Fruit fly (Drosophila melanogaster) whole organism, embryonic: ENCODE data around the gene CG11279.
A peak's percentile ranks its signal among the peaks of the same experiment; 100 is the strongest.

Experiments used
- Ada2b ChIP-seq: fragments of 200-800 bp; sonication (Bioruptor generic); IDR thresholded peaks from 2 replicates; pipeline ENCODE4 v1.3.6; 2022; ENCODE audit warnings: missing biosample characterization, missing genetic modification characterization
- BtbVII ChIP-seq: fragments of 200-800 bp; sonication (Bioruptor generic); optimal IDR thresholded peaks from 3 replicates; lab custom pipeline; 2017; ENCODE audit warnings: missing biosample characterization, mild to moderate bottlenecking, missing genetic modification characterization
- CG10565 ChIP-seq: fragments of 200-800 bp; sonication (Bioruptor generic); optimal IDR thresholded peaks from 3 replicates; lab custom pipeline; 2016; ENCODE audit warnings: missing biosample characterization, mild to moderate bottlenecking, missing genetic modification characterization
- CG11504 ChIP-seq: fragments of 200-800 bp; sonication (Bioruptor generic); optimal IDR thresholded peaks from 3 replicates; lab custom pipeline; 2019; ENCODE audit warnings: missing biosample characterization, mild to moderate bottlenecking, missing genetic modification characterization, moderate library complexity
- CG11695 ChIP-seq: fragments of 200-800 bp; sonication (Bioruptor generic); IDR thresholded peaks from 3 replicates; pipeline ENCODE4 v1.3.6; 2022; ENCODE audit warnings: missing biosample characterization, missing genetic modification characterization
- CG12104 ChIP-seq: fragments of 200-800 bp; sonication (Bioruptor generic); optimal IDR thresholded peaks from 3 replicates; lab custom pipeline; 2016; ENCODE audit warnings: missing biosample characterization, missing genetic modification characterization
- CG12155 ChIP-seq: fragments of 200-800 bp; sonication (Bioruptor generic); optimal IDR thresholded peaks from 3 replicates; lab custom pipeline; 2016; ENCODE audit warnings: missing biosample characterization, missing genetic modification characterization
- CG14667 ChIP-seq: fragments of 200-800 bp; sonication (Bioruptor generic); IDR thresholded peaks from 2 replicates; pipeline ENCODE4 v1.3.6; 2022; ENCODE audit warnings: missing biosample characterization, missing genetic modification characterization
- CG14860 ChIP-seq: fragments of 200-800 bp; sonication (Bioruptor generic); IDR thresholded peaks from 3 replicates; pipeline ENCODE4 v1.3.6; 2022; ENCODE audit warnings: missing biosample characterization, missing genetic modification characterization; ENCODE audit not compliant: partially characterized antibody
- CG15479 ChIP-seq: fragments of 200-800 bp; sonication (Bioruptor generic); optimal IDR thresholded peaks from 3 replicates; lab custom pipeline; 2019; ENCODE audit warnings: missing biosample characterization, mild to moderate bottlenecking, missing genetic modification characterization, moderate library complexity
- CG17385 ChIP-seq: fragments of 200-800 bp; sonication (Bioruptor generic); optimal IDR thresholded peaks from 3 replicates; lab custom pipeline; 2018; ENCODE audit warnings: missing biosample characterization, mild to moderate bottlenecking, missing genetic modification characterization
- CG17568 ChIP-seq: fragments of 200-800 bp; sonication (Bioruptor generic); optimal IDR thresholded peaks from 2 replicates; lab custom pipeline; 2018; ENCODE audit warnings: missing biosample characterization, mild to moderate bottlenecking, missing genetic modification characterization, moderate library complexity
- CG17912 ChIP-seq: fragments of 200-800 bp; sonication (Bioruptor generic); optimal IDR thresholded peaks from 2 replicates; lab custom pipeline; 2018; ENCODE audit warnings: missing biosample characterization, mild to moderate bottlenecking, missing genetic modification characterization
- CG33557 ChIP-seq: fragments of 200-800 bp; sonication (Bioruptor generic); optimal IDR thresholded peaks from 2 replicates; lab custom pipeline; 2019; ENCODE audit warnings: missing biosample characterization, mild to moderate bottlenecking, missing genetic modification characterization, moderate library complexity
- CG7271 ChIP-seq: fragments of 200-800 bp; sonication (Bioruptor generic); optimal IDR thresholded peaks from 2 replicates; lab custom pipeline; 2018; ENCODE audit warnings: missing biosample characterization, mild to moderate bottlenecking, missing genetic modification characterization, moderate library complexity
- CG8478 ChIP-seq: fragments of >200 bp; optimal IDR thresholded peaks from 2 replicates; lab custom pipeline; 2018
- CG8944 ChIP-seq: fragments of 200-800 bp; sonication (Bioruptor generic); optimal IDR thresholded peaks from 3 replicates; lab custom pipeline; 2016; ENCODE audit warnings: missing biosample characterization, missing genetic modification characterization
- CG9817 ChIP-seq: fragments of 200-800 bp; sonication (Bioruptor generic); optimal IDR thresholded peaks from 2 replicates; lab custom pipeline; 2018; ENCODE audit warnings: missing biosample characterization, mild to moderate bottlenecking, missing genetic modification characterization, moderate library complexity
- D ChIP-seq, 2 experiments: fragments of 200-800 bp in 1 of 2; fragments of >200 bp in 1 of 2; sonication (Bioruptor generic) in 1 of 2; optimal IDR thresholded peaks; 2 replicates in 1 of 2; 3 replicates in 1 of 2; lab custom pipeline; 2017; ENCODE audit warnings: mild to moderate bottlenecking in 1 of 2, missing biosample characterization in 1 of 2, missing genetic modification characterization in 1 of 2, missing genetic modification reagents in 1 of 2
- Hr51 ChIP-seq, 2 experiments: fragments of 200-800 bp; sonication (Bioruptor generic); optimal IDR thresholded peaks; 2 replicates in 1 of 2; 3 replicates in 1 of 2; lab custom pipeline; 2016 to 2018; ENCODE audit warnings: missing biosample characterization in 2 of 2, missing genetic modification characterization in 2 of 2, mild to moderate bottlenecking in 1 of 2, moderate library complexity in 1 of 2
- Mes4 ChIP-seq: fragments of 200-800 bp; sonication (Bioruptor generic); optimal IDR thresholded peaks from 2 replicates; lab custom pipeline; 2016; ENCODE audit warnings: missing biosample characterization, missing genetic modification characterization
- Neu2 ChIP-seq: fragments of 200-800 bp; sonication (Bioruptor generic); optimal IDR thresholded peaks from 3 replicates; lab custom pipeline; 2016; ENCODE audit warnings: missing biosample characterization, missing genetic modification characterization, borderline replicate concordance
- Optix ChIP-seq: fragments of 200-800 bp; sonication (Bioruptor generic); IDR thresholded peaks from 3 replicates; pipeline ENCODE4 v1.3.6; 2022; ENCODE audit warnings: missing biosample characterization, missing genetic modification characterization
- Rfx ChIP-seq: fragments of 200-800 bp; sonication (Bioruptor generic); IDR thresholded peaks from 2 replicates; pipeline ENCODE4 v1.3.6; 2022; ENCODE audit warnings: missing biosample characterization, missing genetic modification characterization
- ara ChIP-seq: fragments of 200-800 bp; sonication (Bioruptor generic); IDR thresholded peaks from 2 replicates; pipeline ENCODE4 v1.3.6; 2022; ENCODE audit warnings: missing biosample characterization, missing genetic modification characterization
- bbx ChIP-seq: fragments of 200-800 bp; sonication (Bioruptor generic); IDR thresholded peaks from 2 replicates; pipeline ENCODE4 v1.3.6; 2022; ENCODE audit warnings: missing biosample characterization, missing genetic modification characterization; ENCODE audit not compliant: partially characterized antibody
- cad ChIP-seq: fragments of >200 bp; optimal IDR thresholded peaks from 2 replicates; lab custom pipeline; 2017; ENCODE audit warnings: missing biosample characterization, missing genetic modification characterization
- crol ChIP-seq: fragments of 200-800 bp; sonication (Bioruptor generic); IDR thresholded peaks from 2 replicates; pipeline ENCODE4 v1.3.6; 2022; ENCODE audit warnings: missing biosample characterization, missing genetic modification characterization
- emc ChIP-seq: fragments of 200-800 bp; sonication (Bioruptor generic); optimal IDR thresholded peaks from 2 replicates; lab custom pipeline; 2016; ENCODE audit warnings: missing biosample characterization, missing genetic modification characterization
- gsb ChIP-seq: fragments of 200-800 bp; sonication (Bioruptor generic); IDR thresholded peaks from 2 replicates; pipeline ENCODE4 v1.3.6; 2022; ENCODE audit warnings: missing biosample characterization, missing genetic modification characterization
- mam ChIP-seq: fragments of 200-800 bp; sonication (Bioruptor generic); optimal IDR thresholded peaks from 3 replicates; lab custom pipeline; 2016; ENCODE audit warnings: missing biosample characterization, missing genetic modification characterization
- nerfin-1 ChIP-seq: fragments of 200-800 bp; sonication (Bioruptor generic); optimal IDR thresholded peaks from 3 replicates; lab custom pipeline; 2019; ENCODE audit warnings: missing biosample characterization, mild to moderate bottlenecking, missing genetic modification characterization, moderate library complexity
- oc ChIP-seq: fragments of 200-800 bp; sonication (Bioruptor generic); optimal IDR thresholded peaks from 2 replicates; lab custom pipeline; 2018; ENCODE audit warnings: missing biosample characterization, mild to moderate bottlenecking, missing genetic modification characterization, moderate library complexity
- org-1 ChIP-seq: fragments of 200-800 bp; sonication (Bioruptor generic); optimal IDR thresholded peaks from 2 replicates; lab custom pipeline; 2017; ENCODE audit warnings: missing biosample characterization, missing genetic modification characterization
- pros ChIP-seq: fragments of 200-800 bp; sonication (Bioruptor generic); optimal IDR thresholded peaks from 3 replicates; lab custom pipeline; 2019; ENCODE audit warnings: missing biosample characterization, mild to moderate bottlenecking, missing genetic modification characterization, moderate library complexity
- sc ChIP-seq, 3 experiments: fragments of >200 bp in 2 of 3; fragments of 200-800 bp in 1 of 3; sonication (Bioruptor generic) in 1 of 3; optimal IDR thresholded peaks; 2 replicates in 2 of 3; 3 replicates in 1 of 3; lab custom pipeline; 2017; ENCODE audit warnings: mild to moderate bottlenecking in 1 of 3, missing biosample characterization in 1 of 3, missing genetic modification characterization in 1 of 3, missing genetic modification reagents in 1 of 3
- sens ChIP-seq: fragments of 200-800 bp; sonication (Bioruptor generic); peaks from one replicate; lab custom pipeline; 2016; ENCODE audit warnings: missing biosample characterization, missing genetic modification characterization
- sna ChIP-seq: fragments of 200-800 bp; sonication (Bioruptor generic); IDR thresholded peaks from 2 replicates; pipeline ENCODE4 v1.3.6; 2022; ENCODE audit warnings: missing biosample characterization, missing genetic modification characterization; ENCODE audit not compliant: partially characterized antibody
- sr ChIP-seq: fragments of 200-800 bp; sonication (Bioruptor generic); IDR thresholded peaks from 3 replicates; pipeline ENCODE4 v1.3.6; 2022; ENCODE audit warnings: missing biosample characterization, missing genetic modification characterization
- tap ChIP-seq: fragments of 200-800 bp; optimal IDR thresholded peaks from 3 replicates; lab custom pipeline; 2019; ENCODE audit warnings: missing biosample characterization, mild to moderate bottlenecking, missing genetic modification characterization, moderate library complexity
- tll ChIP-seq, 2 experiments: fragments of 200-800 bp in 1 of 2; fragments of >200 bp in 1 of 2; sonication (Bioruptor generic) in 1 of 2; optimal IDR thresholded peaks; 2 replicates each; lab custom pipeline; 2017 to 2019; ENCODE audit warnings: missing biosample characterization in 2 of 2, missing genetic modification characterization in 2 of 2, mild to moderate bottlenecking in 1 of 2, moderate library complexity in 1 of 2
- vvl ChIP-seq: fragments of 200-800 bp; sonication (Bioruptor generic); IDR thresholded peaks from 2 replicates; pipeline ENCODE4 v1.3.6; 2022; ENCODE audit warnings: missing biosample characterization, missing genetic modification characterization
- wek ChIP-seq: fragments of 200-800 bp; sonication (Bioruptor generic); optimal IDR thresholded peaks from 3 replicates; lab custom pipeline; 2018; ENCODE audit warnings: missing biosample characterization, mild to moderate bottlenecking, missing genetic modification characterization, moderate library complexity
- zen ChIP-seq: fragments of 200-800 bp; sonication (Bioruptor generic); optimal IDR thresholded peaks from 3 replicates; lab custom pipeline; 2018; ENCODE audit warnings: missing biosample characterization, mild to moderate bottlenecking, missing genetic modification characterization, moderate library complexity

CG11279 gene

DNA sequence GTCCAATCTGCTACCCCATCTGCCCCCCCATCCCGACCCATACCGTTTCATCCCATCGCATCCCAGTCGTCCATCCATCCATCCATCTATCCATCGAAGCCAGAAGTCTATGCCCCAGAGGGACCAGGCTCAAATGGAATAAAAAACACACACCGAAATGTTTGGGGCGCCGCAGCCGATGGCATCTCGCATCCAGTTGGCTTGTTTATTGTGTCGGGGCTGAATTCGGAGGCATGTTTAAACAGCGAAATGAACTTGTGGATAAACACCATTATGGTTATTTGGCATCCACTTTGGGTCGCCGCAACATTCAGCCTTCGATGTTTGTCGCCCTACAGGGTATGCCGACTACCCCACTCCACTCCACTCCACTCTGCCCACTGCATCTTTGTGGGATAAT is 33.6 kb downstream of the CG11279 start (continued):
- no peak for TF ChIP-seq CG17912 (GFP tag; lab: Kevin White, UChicago)

DNA sequence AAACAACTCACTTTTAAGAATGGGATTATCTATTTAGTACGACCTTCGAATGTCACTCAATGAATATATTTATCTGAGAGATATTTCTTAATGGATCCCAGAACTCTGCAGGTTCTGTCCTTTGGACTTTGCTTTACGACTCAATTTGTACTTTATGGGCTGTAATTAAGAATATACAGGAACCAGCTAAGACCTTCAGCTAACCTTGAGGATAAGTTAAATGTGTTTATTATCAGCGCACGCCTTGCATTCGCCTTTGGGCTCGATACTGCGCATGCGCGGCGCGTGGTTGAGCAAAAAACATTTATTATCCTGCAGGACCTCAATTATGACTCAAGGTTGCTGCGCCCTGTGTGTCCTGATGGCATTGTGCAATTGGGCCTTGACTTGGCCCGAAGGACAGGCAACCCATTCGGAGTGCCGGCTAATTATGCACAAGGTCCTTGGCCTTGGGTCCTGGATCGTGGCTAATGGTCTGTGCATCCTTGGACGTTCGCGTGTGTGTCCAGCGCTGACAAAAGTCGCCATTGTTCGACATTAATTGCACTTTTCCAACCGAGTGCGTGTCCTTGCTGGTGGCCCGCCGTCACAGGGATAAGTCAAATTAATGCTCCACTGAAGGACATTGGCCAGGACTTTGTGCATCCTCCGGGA is 34.6 kb downstream of the CG11279 start:
- TF ChIP-seq D (optimal IDR thresholded peaks at IDR 0.05; lab: Kevin White, UChicago) (peak; percentile 98), D (GFP tag; optimal IDR thresholded peaks at IDR 0.05; lab: Kevin White, UChicago) (no peak), Ada2b (GFP tag; lab: Robert Waterston, UW) (no peak), BtbVII (GFP tag; lab: Kevin White, UChicago) (no peak), cad (GFP tag; lab: Kevin White, UChicago) (peak; percentile 95), CG15479 (GFP tag; lab: Kevin White, UChicago) (peak; percentile 16), Rfx (GFP tag; lab: Robert Waterston, UW) (no peak), sna (GFP tag; lab: Robert Waterston, UW) (no peak), CG8944 (GFP tag; lab: Kevin White, UChicago) (no peak), tll (GFP tag; optimal IDR thresholded peaks at IDR 0.05; lab: Kevin White, UChicago) (peak in 1 of 2 experiments; percentile 97), CG8478 (peak; percentile 63), CG7271 (peak; percentile 61), CG17385 (GFP tag; lab: Kevin White, UChicago) (no peak), gsb (GFP tag; lab: Robert Waterston, UW) (no peak), emc (GFP tag; lab: Kevin White, UChicago) (no peak), CG12155 (GFP tag; lab: Kevin White, UChicago) (no peak), zen (tag; lab: Kevin White, UChicago) (peak; percentile 91)
- TF ChIP-seq, all 482 proteins: peak for 7

DNA sequence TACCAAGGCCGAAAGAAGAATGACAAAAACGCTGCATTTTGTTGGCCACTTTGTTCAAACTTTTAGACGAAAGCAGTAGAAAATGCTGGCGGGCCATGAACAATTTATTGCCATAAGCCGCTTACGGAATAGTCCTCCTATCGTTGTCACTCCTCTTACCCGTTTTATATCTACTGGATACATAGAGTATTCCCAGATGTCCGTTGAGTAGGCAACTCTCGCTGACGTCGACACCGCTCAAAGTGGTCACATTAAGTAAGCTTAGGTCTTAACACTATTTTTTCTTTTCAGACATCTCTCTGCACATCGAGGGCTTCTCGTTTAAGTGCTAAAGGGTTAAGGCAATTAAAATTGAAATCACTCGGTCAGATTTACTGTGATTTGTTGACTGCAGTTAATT is 36.7 kb downstream of the CG11279 start:
- TF ChIP-seq oc (tag; lab: Kevin White, UChicago) (peak; percentile 92), tll (GFP tag; optimal IDR thresholded peaks at IDR 0.05; lab: Kevin White, UChicago) (no peak), sens (GFP tag; lab: Kevin White, UChicago) (peak; percentile 14), mam (GFP tag; lab: Kevin White, UChicago) (no peak), CG11504 (no peak), ara (GFP tag; lab: Robert Waterston, UW) (0 out of 2 replicates have a peak, but pooled peaks have one; percentile 18)

DNA sequence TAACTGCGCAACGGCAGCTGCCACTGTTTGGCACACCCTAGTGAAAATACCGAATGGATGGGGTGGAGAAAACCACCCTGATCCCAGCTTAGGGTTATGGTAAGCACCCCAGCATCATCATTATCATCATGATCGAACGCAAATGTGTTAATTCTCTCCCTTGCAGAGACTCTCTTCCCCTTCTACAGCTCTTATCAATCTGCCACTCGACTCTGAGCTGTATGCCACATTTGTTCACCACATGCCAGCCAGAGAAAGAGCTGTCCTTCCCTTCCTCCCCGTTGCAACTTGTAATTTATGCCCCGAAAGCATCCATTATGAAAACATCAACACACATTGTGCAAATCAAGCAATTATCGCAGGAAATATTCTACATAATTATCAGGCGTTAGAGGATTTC is 37.7 kb downstream of the CG11279 start:
- TF ChIP-seq Neu2 (no peak), CG12104 (GFP tag; lab: Kevin White, UChicago) (no peak), nerfin-1 (tag; lab: Kevin White, UChicago) (peak; percentile 18), sr (GFP tag; lab: Robert Waterston, UW) (no peak), vvl (peak; percentile 43; the same call in 1 of the 2 replicates), wek (GFP tag; lab: Kevin White, UChicago) (no peak), org-1 (no peak), oc (tag; lab: Kevin White, UChicago) (peak; percentile 69), Hr51 (GFP tag; optimal IDR thresholded peaks at IDR 0.05; lab: Kevin White, UChicago) (no peak), CG14667 (GFP tag; lab: Robert Waterston, UW) (no peak), tap (tag; lab: Kevin White, UChicago) (peak; percentile 46), CG14860 (GFP tag; lab: Robert Waterston, UW) (no peak), Mes4 (no peak), CG10565 (GFP tag; lab: Kevin White, UChicago) (no peak), CG9817 (tag; lab: Kevin White, UChicago) (no peak), bbx (GFP tag; lab: Robert Waterston, UW) (peak; percentile 12; the same call in 1 of the 2 replicates), crol (GFP tag; lab: Robert Waterston, UW) (0 out of 2 replicates have a peak, but pooled peaks have one; percentile 22), CG33557 (GFP tag; lab: Kevin White, UChicago) (no peak), pros (GFP tag; lab: Kevin White, UChicago) (peak; percentile 83), Optix (no peak), CG17568 (peak; percentile 61), sc (optimal IDR thresholded peaks at IDR 0.05; lab: Kevin White, UChicago) (no peak), sc (GFP tag; optimal IDR thresholded peaks at IDR 0.05; lab: Kevin White, UChicago) (no peak), CG11695 (no peak)
